Worm (Caenorhabditis elegans) whole organism, L1 larva: ENCODE results near the gene twk-5.

ENCODE experiments used
- lin-15B ChIP-seq: fragments of 150-350 bp; sonication (generic microtip); optimal IDR thresholded peaks from 3 replicates; lab custom pipeline; 2014; ENCODE audit warnings: missing biosample characterization, missing genetic modification characterization
- nhr-20 ChIP-seq: sonication (generic microtip); optimal IDR thresholded peaks from 2 replicates; lab custom pipeline; 2016; ENCODE audit warnings: mild to moderate bottlenecking, missing genetic modification characterization, missing compliant biosample characterization
- pag-3 ChIP-seq: sonication (generic microtip); optimal IDR thresholded peaks from 2 replicates; lab custom pipeline; 2017; ENCODE audit warnings: missing genetic modification characterization, mild to moderate bottlenecking, missing compliant biosample characterization, antibody characterized with exemption, borderline replicate concordance; ENCODE audit not compliant: insufficient read depth
- sptf-1 ChIP-seq: fragments of 150-350 bp; optimal IDR thresholded peaks from 2 replicates; lab custom pipeline; 2014; ENCODE audit warnings: missing biosample characterization, missing genetic modification characterization
- unc-86 ChIP-seq: sonication (generic microtip); optimal IDR thresholded peaks from 2 replicates; lab custom pipeline; 2016; ENCODE audit warnings: missing genetic modification characterization, missing compliant biosample characterization

DNA sequence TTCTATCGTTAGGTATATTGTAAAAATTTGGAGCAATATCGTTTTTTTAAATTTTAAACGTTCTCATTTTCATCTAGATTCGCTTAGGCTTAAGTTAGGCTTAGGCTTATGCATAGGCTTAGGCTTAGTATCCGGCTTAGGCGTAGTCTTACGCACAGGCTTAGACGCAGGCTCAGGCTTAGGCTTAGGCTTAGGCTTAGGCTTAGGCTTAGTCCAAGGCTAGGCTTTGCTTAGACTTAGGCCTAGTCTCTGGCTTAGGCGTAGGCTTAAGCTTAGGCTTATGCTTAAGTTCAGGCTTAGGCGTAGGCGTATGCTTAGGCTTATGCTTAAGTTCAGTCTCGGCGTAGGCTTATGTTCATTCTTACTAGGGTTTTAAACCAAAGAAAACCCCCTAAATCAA is 18.7 kb upstream of the twk-5 start:
- TF ChIP-seq pag-3 (tag; lab: Kevin White, UChicago) (no peak), nhr-20 (no peak), sptf-1 (no peak), lin-15B (no peak), unc-86 (tag; lab: Kevin White, UChicago) (no peak)
